Fruit fly (Drosophila melanogaster): Measurements from ENCODE around the gene Ir94e.
A peak's percentile ranks its signal among the peaks of the same experiment; 100 is the strongest.

Gene Ir94e

DNA sequence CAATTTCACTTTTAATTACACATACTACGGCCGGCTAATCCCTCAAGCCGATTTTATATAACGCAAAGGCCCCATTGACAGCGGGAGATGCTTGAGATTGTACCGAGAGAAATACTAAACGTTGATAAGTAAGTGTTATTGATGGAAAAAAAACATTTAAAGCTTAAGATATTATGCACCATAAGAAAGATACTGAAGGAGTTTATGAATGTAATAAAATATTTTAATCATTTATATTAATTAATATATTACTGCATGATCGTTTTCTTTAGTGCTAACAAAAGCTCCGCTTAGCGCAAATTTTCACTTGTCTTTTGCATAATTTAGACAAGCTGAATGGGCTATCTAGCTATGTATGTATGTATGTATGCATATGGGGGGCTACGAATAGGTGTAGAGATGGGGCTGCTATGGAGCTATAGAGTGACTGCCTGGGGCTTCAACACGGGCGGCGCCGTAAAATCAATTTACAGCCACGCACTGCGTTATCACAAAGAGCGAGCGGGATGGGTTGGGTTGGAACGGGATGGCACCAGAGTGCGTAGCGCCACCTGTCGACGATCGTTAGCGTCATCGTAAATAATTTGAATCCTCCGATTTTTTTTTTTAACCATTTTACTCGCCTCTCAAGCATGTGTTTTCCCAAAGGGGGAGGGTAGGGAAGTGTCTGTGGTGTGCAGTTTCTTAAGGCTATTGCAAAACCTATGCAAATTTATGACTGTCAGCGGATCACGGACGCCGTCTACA, 8.6 kb upstream of the Ir94e start:
- TF ChIP-seq CG12236 (GFP tag; optimal IDR thresholded peaks at IDR 0.05) (no peak), CG4360 (GFP tag; IDR thresholded peaks at IDR 0.05) (no peak), H2.0 (GFP tag; IDR thresholded peaks at IDR 0.05) (peak; percentile 54; the same call in 1 of the 2 replicates), sim (GFP tag; IDR thresholded peaks at IDR 0.05) (no peak), CG14050 (GFP tag; IDR thresholded peaks at IDR 0.05) (no peak), Oaz (GFP tag; IDR thresholded peaks at IDR 0.05) (no peak), mirr (GFP tag; optimal IDR thresholded peaks at IDR 0.05) (no peak), nmo (GFP tag; optimal IDR thresholded peaks at IDR 0.05) (peak; percentile 19), GATAe (GFP tag; conservative IDR thresholded peaks at IDR 0.05) (no peak), da (GFP tag; optimal IDR thresholded peaks at IDR 0.05) (no peak), sqz (GFP tag; optimal IDR thresholded peaks at IDR 0.05) (no peak), Tbp (GFP tag; optimal IDR thresholded peaks at IDR 0.05) (no peak), Optix (GFP tag; IDR thresholded peaks at IDR 0.05) (0 out of 3 replicates have a peak, but pooled peaks have one; percentile 9), CG3847 (GFP tag; IDR thresholded peaks at IDR 0.05) (0 out of 2 replicates have a peak, but pooled peaks have one; percentile 5), disco-r (GFP tag; optimal IDR thresholded peaks at IDR 0.05) (no peak), Adf1 (GFP tag; IDR thresholded peaks at IDR 0.05) (no peak), dm (GFP tag; optimal IDR thresholded peaks at IDR 0.05) (no peak), CG34224 (GFP tag; IDR thresholded peaks at IDR 0.05; ENCODE audit: partially characterized antibody) (no peak), dmrt11E (tag; optimal IDR thresholded peaks at IDR 0.05) (no peak), CG10565 (GFP tag; optimal IDR thresholded peaks at IDR 0.05) (no peak), MTF-1 (GFP tag; optimal IDR thresholded peaks at IDR 0.05; ENCODE audit: borderline replicate concordance) (no peak), pita (GFP tag; optimal IDR thresholded peaks at IDR 0.05) (no peak), CHES-1-like (GFP tag; optimal IDR thresholded peaks at IDR 0.05) (no peak), sc (optimal IDR thresholded peaks at IDR 0.05) (no peak), sc (GFP tag; optimal IDR thresholded peaks at IDR 0.05) (peak; percentile 8), CG13424 (tag; optimal IDR thresholded peaks at IDR 0.05) (peak; percentile 47), sisA (GFP tag; IDR thresholded peaks at IDR 0.05) (peak; percentile 50), CG5245 (GFP tag; optimal IDR thresholded peaks at IDR 0.05) (no peak), CG1602 (GFP tag; optimal IDR thresholded peaks at IDR 0.05) (peak; percentile 12), D (optimal IDR thresholded peaks at IDR 0.05) (no peak), D (GFP tag; optimal IDR thresholded peaks at IDR 0.05) (no peak), Ptx1 (GFP tag; IDR thresholded peaks at IDR 0.05) (no peak), CG8388 (GFP tag; optimal IDR thresholded peaks at IDR 0.05) (peak; percentile 33), dpn (GFP tag; optimal IDR thresholded peaks at IDR 0.05) (peak in 1 of 2 experiments; percentile 42), Hmx (GFP tag; optimal IDR thresholded peaks at IDR 0.05) (no peak), Mes4 (GFP tag; optimal IDR thresholded peaks at IDR 0.05) (no peak), chinmo (GFP tag; IDR thresholded peaks at IDR 0.05; ENCODE audit: partially characterized antibody) (no peak), HLH4C (GFP tag; IDR thresholded peaks at IDR 0.05; ENCODE audit: partially characterized antibody) (no peak), Asciz (GFP tag; optimal IDR thresholded peaks at IDR 0.05) (peak; percentile 11), Xbp1 (GFP tag; optimal IDR thresholded peaks at IDR 0.05) (peak; percentile 37), Dip3 (GFP tag; optimal IDR thresholded peaks at IDR 0.05) (no peak), Sry-δ (GFP tag; optimal IDR thresholded peaks at IDR 0.05) (no peak), Stat92E (GFP tag; optimal IDR thresholded peaks at IDR 0.05) (no peak), mam (GFP tag; optimal IDR thresholded peaks at IDR 0.05) (no peak), CG15514 (GFP tag; optimal IDR thresholded peaks at IDR 0.05) (no peak), B-H2 (GFP tag; optimal IDR thresholded peaks at IDR 0.05) (no peak), repo (GFP tag; optimal IDR thresholded peaks at IDR 0.05) (no peak), CG3407 (GFP tag; optimal IDR thresholded peaks at IDR 0.05) (no peak), CG30431 (GFP tag; optimal IDR thresholded peaks at IDR 0.05) (no peak), gsb-n (tag; optimal IDR thresholded peaks at IDR 0.05) (peak; percentile 31)

Data from whole organism, embryonic.